Worm (Caenorhabditis elegans): ENCODE results near the gene snb-6.

The snb-6 gene

DNA sequence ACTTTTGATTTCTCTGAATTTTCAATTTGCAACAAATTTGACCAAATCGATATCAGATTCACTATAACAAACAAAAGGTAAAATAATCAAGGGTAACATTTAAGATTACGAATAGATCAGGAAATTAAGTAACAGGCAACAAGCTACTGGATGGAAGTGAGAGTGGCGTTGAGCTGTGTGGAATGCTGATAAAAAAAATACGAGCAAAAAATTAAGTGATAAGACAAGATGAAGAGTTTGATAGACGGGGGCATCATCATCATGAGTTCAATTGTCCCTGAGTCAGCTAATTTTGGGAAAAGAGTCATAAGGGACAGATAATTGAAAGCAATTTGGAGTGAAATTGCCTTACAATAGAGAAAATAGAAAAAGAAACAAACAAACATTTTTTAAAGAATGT, 7.3 kb upstream of the snb-6 start:
- TF ChIP-seq Y79H2A.3 (GFP tag; conservative IDR thresholded peaks at IDR 0.05) = no peak
- TF ChIP-seq ceh-100 (GFP tag; IDR thresholded peaks at IDR 0.05) = no peak
- no peak for TF ChIP-seq B0019.2 (GFP tag; conservative IDR thresholded peaks at IDR 0.05)
- TF ChIP-seq nhr-80 (tag; optimal IDR thresholded peaks at IDR 0.05) = peak; percentile 78
- TF ChIP-seq mes-4 (tag; optimal IDR thresholded peaks at IDR 0.05) = no peak
- no peak for TF ChIP-seq mcd-1 (GFP tag; IDR thresholded peaks at IDR 0.05)
- TF ChIP-seq pha-4 (tag; optimal IDR thresholded peaks at IDR 0.05) = no peak
- no peak for TF ChIP-seq mxl-1 (tag; optimal IDR thresholded peaks at IDR 0.05)

DNA sequence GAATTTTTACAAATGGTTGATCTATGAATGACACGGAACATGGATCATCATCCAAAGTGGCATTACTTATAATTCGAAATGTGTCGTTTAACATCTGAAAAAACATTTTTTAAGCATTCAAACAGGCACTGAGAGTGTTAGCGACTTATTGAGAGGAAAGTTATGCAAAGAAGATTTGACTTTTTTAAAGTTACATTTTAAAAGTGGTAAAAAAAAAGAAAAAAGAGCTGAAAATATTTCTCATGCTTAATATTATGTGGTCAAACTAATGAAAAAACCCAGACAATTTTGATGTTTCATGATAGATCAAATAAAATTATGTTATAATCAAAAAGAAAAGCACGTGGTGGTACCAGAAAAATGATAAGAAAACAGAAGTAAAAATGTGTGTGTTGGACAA, 5.6 kb upstream of the snb-6 start, which contains the start of gene npr-20:
npr-20 (minus strand) TSS at position 101 of the 400 bp plus-strand sequence.
- no peak for TF ChIP-seq F57A8.1 (GFP tag; optimal IDR thresholded peaks at IDR 0.05)
- TF ChIP-seq gei-17 (GFP tag; optimal IDR thresholded peaks at IDR 0.05) = no peak
- no peak for TF ChIP-seq B0261.1 (tag; optimal IDR thresholded peaks at IDR 0.05)
- no peak for TF ChIP-seq F55B11.4 (tag; optimal IDR thresholded peaks at IDR 0.05; ENCODE audit: borderline replicate concordance, insufficient read depth)
- no peak for TF ChIP-seq lin-26 (GFP tag; IDR thresholded peaks at IDR 0.05)
- no peak for TF ChIP-seq hrde-1 (tag; optimal IDR thresholded peaks at IDR 0.05; ENCODE audit: borderline replicate concordance)
- TF ChIP-seq pbrm-1 (GFP tag; IDR thresholded peaks at IDR 0.05) = no peak
- no peak for TF ChIP-seq hlh-12 (tag; optimal IDR thresholded peaks at IDR 0.05)
- TF ChIP-seq die-1 (tag; optimal IDR thresholded peaks at IDR 0.05) = no peak
- no peak for TF ChIP-seq ztf-22 (GFP tag; optimal IDR thresholded peaks at IDR 0.05)
- no peak for TF ChIP-seq bed-2 (GFP tag; IDR thresholded peaks at IDR 0.05)

DNA sequence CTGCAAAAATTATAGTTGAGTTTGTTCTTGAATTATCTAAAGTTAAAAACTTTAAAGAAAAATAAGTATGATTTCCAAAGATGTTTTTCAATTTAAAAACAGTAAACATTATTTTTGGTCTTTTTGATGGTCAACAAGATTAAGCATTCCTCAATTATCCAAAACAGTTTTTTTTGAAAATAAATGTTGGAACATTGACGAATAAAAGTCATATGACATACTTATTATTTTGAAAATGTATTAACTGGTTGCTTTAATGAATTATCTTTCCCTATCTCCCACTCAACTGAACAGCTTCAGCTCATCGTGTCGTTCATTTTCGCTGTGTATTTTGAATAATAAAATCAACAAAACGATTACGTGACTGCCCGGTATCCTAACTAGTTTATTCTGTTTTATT, 2.4 kb downstream of the snb-6 start:
- TF ChIP-seq bed-2 (GFP tag; IDR thresholded peaks at IDR 0.05) (no peak), nhr-120 (GFP tag; IDR thresholded peaks at IDR 0.05) (no peak), nfya-1 (tag; optimal IDR thresholded peaks at IDR 0.05; ENCODE audit: borderline replicate concordance, insufficient read depth) (no peak), sdz-38 (tag; optimal IDR thresholded peaks at IDR 0.05) (no peak), Y67H2A.10 (GFP tag; conservative IDR thresholded peaks at IDR 0.05) (no peak), ztf-26 (tag; optimal IDR thresholded peaks at IDR 0.05) (no peak), bed-1 (GFP tag; IDR thresholded peaks at IDR 0.05) (no peak)

DNA sequence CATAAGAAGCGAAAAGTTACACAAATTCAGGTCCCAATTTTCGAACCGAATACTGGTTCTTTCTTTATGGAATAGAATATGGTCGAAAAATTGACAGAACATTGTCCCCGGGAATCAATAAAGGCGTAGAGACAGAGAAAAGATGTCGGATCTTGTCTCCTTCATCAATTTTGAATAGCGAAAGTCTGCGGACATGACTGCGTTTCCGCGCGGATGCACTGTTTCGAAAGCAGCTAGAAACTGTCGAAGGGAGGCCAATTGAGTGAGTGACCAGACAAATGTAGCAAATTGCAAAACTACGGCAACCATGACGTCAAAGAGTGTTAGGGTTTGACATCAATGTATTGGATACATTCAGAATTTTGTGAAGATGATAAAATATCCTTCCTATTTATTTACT, 3.0 kb downstream of the snb-6 start:
- TF ChIP-seq lsy-27 (tag; optimal IDR thresholded peaks at IDR 0.05; ENCODE audit: borderline replicate concordance, insufficient read depth) (no peak), F37B4.10 (GFP tag; IDR thresholded peaks at IDR 0.05) (no peak), nhr-90 (tag; optimal IDR thresholded peaks at IDR 0.05) (no peak), K12H6.12 (tag; optimal IDR thresholded peaks at IDR 0.05) (no peak), snpc-1.1 (tag; optimal IDR thresholded peaks at IDR 0.05; ENCODE audit: insufficient read depth) (no peak)

- TF ChIP-seq dpl-1 (GFP tag; optimal IDR thresholded peaks at IDR 0.05) (no peak), snpc-4 (GFP tag; optimal IDR thresholded peaks at IDR 0.05) (no peak), snpc-4 (tag; optimal IDR thresholded peaks at IDR 0.05) (no peak), lin-40 (tag; optimal IDR thresholded peaks at IDR 0.05) (no peak), egrh-3 (GFP tag; IDR thresholded peaks at IDR 0.05) (no peak), gei-17 (GFP tag; optimal IDR thresholded peaks at IDR 0.05) (no peak), him-1 (tag; optimal IDR thresholded peaks at IDR 0.05) (no peak), cebp-2 (GFP tag; IDR thresholded peaks at IDR 0.05) (no peak), ztf-25 (GFP tag; IDR thresholded peaks at IDR 0.05) (no peak), F10E7.11 (tag; optimal IDR thresholded peaks at IDR 0.05) (no peak), Y95B8A.8 (GFP tag; IDR thresholded peaks at IDR 0.05) (no peak), nfya-1 (tag; optimal IDR thresholded peaks at IDR 0.05; ENCODE audit: borderline replicate concordance, insufficient read depth) (no peak), mes-4 (tag; optimal IDR thresholded peaks at IDR 0.05) (no peak), madf-10 (tag; optimal IDR thresholded peaks at IDR 0.05) (no peak), ztf-28 (GFP tag; IDR thresholded peaks at IDR 0.05) (no peak), unc-62 (GFP tag; optimal IDR thresholded peaks at IDR 0.05) (no peak)
Measured at ce11 chrII:8854874-8855273, 4.6 kb downstream of the snb-6 start.
